Fruit fly (Drosophila melanogaster): Measurements from ENCODE around the gene Blos4.

The Blos4 gene

DNA sequence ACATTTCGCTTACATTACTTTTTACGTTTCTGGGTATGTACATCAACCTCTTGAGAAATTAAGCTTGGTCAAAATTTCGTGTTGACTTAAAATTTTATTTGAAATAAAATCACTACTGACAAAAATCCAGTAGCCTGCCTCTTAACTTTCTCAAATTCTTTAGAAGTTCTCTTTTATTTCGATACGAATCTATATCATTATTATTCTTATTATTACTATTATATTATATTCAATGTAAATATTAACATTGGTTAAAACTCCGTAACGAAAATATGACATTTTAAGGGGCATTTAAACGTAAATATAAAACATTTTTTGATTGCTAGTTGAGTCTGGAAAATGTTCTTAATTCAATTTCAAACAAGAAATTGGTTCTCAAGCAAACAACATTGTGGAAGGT, 7.5 kb downstream of the Blos4 start, which contains the start of gene OXA1L:
Gene OXA1L, minus strand, starts transcription at position 101 of the 400 bp plus-strand sequence.
- TF ChIP-seq Pif1B (GFP tag; optimal IDR thresholded peaks at IDR 0.05) (no peak), EcR (GFP tag; optimal IDR thresholded peaks at IDR 0.05) (no peak), CG15710 (tag; optimal IDR thresholded peaks at IDR 0.05) (no peak), CG14655 (GFP tag; optimal IDR thresholded peaks at IDR 0.05) (no peak), CG34367 (tag; optimal IDR thresholded peaks at IDR 0.05) (no peak), Pif1A (GFP tag; optimal IDR thresholded peaks at IDR 0.05) (no peak), D1 (tag; optimal IDR thresholded peaks at IDR 0.05) (no peak), CG8159 (tag; optimal IDR thresholded peaks at IDR 0.05) (no peak), CG13204 (GFP tag; optimal IDR thresholded peaks at IDR 0.05) (no peak), CG9948 (tag; optimal IDR thresholded peaks at IDR 0.05) (no peak), CG17806 (tag; optimal IDR thresholded peaks at IDR 0.05) (no peak), CG32121 (GFP tag; IDR thresholded peaks at IDR 0.05) (no peak), fd96Ca (GFP tag; IDR thresholded peaks at IDR 0.05) (no peak), CG10348 (GFP tag; IDR thresholded peaks at IDR 0.05) (no peak), CG12605 (GFP tag; IDR thresholded peaks at IDR 0.05) (no peak), CG4496 (GFP tag; IDR thresholded peaks at IDR 0.05) (no peak)

DNA sequence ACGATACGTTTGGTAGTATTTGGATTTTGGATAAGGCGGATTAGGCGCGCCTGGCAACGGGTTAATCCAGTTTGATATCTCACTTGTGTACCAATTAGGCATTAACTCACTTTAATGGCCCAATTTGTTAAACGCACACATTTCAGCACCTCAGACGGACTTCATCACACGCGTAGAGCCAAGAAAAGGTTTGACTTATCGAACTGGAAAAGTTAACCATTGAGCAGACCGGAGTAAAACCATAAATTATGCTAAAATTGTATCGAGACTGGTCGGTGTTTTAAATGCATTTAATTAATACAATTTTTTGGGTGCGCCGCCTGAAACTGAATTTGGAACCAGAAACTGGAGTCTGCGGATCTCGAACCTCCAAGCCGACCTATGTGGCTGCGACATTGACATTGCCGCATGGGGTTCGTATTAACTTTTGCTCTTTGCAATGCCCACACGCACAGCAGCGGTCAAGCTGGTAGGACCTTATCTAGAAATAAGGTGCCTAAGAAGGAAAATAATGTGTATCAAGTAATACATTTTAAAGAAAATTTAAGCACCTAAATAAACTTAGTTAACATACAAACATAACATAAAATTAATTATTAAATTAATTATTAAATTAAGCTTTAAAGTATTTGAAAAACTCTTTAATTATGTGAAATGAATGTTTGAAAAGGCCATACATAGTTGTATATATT, 10.3 kb downstream of the Blos4 start:
- TF ChIP-seq CG17806 (tag; optimal IDR thresholded peaks at IDR 0.05) (no peak), CG34367 (tag; optimal IDR thresholded peaks at IDR 0.05) (no peak), fd96Ca (GFP tag; IDR thresholded peaks at IDR 0.05) (no peak), gl (tag; optimal IDR thresholded peaks at IDR 0.05) (no peak), CG8301 (tag; optimal IDR thresholded peaks at IDR 0.05) (no peak), rn (GFP tag; IDR thresholded peaks at IDR 0.05) (no peak), CG12605 (GFP tag; IDR thresholded peaks at IDR 0.05) (no peak), Pif1B (GFP tag; optimal IDR thresholded peaks at IDR 0.05) (no peak), CG15710 (tag; optimal IDR thresholded peaks at IDR 0.05) (no peak), CG8159 (tag; optimal IDR thresholded peaks at IDR 0.05) (no peak), EcR (GFP tag; optimal IDR thresholded peaks at IDR 0.05) (no peak), D1 (tag; optimal IDR thresholded peaks at IDR 0.05) (no peak), Ets98B (GFP tag; IDR thresholded peaks at IDR 0.05) (no peak), CG4496 (GFP tag; IDR thresholded peaks at IDR 0.05) (no peak), CG9948 (tag; optimal IDR thresholded peaks at IDR 0.05) (no peak), CG10348 (GFP tag; IDR thresholded peaks at IDR 0.05) (no peak)

DNA sequence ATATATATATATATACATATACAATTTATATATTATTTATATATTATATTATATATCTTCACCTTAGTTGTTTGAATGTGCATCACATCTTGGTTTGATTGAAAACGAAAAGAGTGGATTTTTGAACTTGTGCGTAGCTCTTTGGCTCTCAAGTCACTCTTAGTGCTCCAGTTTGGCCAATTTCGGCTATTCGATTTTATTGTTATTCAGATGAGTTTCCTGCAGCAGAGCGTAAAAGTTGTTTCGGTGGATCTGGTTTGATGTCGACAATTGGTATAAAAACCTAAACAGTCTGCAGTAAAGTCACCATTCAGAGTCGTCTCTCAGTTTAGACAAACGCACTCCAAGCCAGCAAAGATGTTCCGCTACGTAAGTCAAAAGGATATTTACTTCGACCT, 10.8 kb downstream of the Blos4 start, which contains the start of gene Cpr67Fa1:
Gene Cpr67Fa1, plus strand, starts transcription at position 299 of the 398 bp plus-strand sequence.
- no peak for TF ChIP-seq CG34367 (tag; optimal IDR thresholded peaks at IDR 0.05)
- TF ChIP-seq CG15710 (tag; optimal IDR thresholded peaks at IDR 0.05), result no peak
- TF ChIP-seq CG10348 (GFP tag; IDR thresholded peaks at IDR 0.05), result no peak
- no peak for TF ChIP-seq Pif1B (GFP tag; optimal IDR thresholded peaks at IDR 0.05)
- TF ChIP-seq CG17806 (tag; optimal IDR thresholded peaks at IDR 0.05), result no peak
- TF ChIP-seq CG13204 (GFP tag; optimal IDR thresholded peaks at IDR 0.05), result no peak
- no peak for TF ChIP-seq CG9948 (tag; optimal IDR thresholded peaks at IDR 0.05)
- TF ChIP-seq rn (GFP tag; IDR thresholded peaks at IDR 0.05), result no peak
- no peak for TF ChIP-seq Pif1A (GFP tag; optimal IDR thresholded peaks at IDR 0.05)
- no peak for TF ChIP-seq D1 (tag; optimal IDR thresholded peaks at IDR 0.05)
- no peak for TF ChIP-seq fd96Ca (GFP tag; IDR thresholded peaks at IDR 0.05)
- no peak for TF ChIP-seq CG8301 (tag; optimal IDR thresholded peaks at IDR 0.05)
- TF ChIP-seq EcR (GFP tag; optimal IDR thresholded peaks at IDR 0.05), result no peak
- TF ChIP-seq Snoo (tag; optimal IDR thresholded peaks at IDR 0.05), result no peak
- no peak for TF ChIP-seq CG12605 (GFP tag; IDR thresholded peaks at IDR 0.05)
- TF ChIP-seq Ets98B (GFP tag; IDR thresholded peaks at IDR 0.05), result no peak
- no peak for TF ChIP-seq CG14655 (GFP tag; optimal IDR thresholded peaks at IDR 0.05)

DNA sequence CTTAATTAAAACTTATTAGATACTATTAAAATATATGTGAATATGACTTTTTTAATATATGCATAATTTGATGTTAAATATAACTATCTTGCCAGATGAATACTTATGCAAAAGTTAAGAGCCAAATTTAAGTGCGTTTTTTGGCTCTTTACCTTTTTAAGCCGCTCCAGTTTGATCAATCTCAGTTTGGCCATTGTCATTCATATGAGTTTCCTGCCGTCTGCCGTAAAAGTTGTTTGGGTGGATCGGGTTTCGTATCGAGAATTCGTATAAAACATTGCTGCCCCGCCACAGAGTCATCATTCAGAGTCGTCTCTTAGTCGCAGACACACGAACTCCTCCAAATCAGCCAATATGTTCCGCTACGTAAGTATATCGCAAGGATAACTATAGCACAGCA, 12.5 kb downstream of the Blos4 start, which contains the start of gene Cpr67Fa2:
Gene Cpr67Fa2, plus strand, starts transcription at position 301 of the 400 bp plus-strand sequence.
- TF ChIP-seq CG32121 (GFP tag; IDR thresholded peaks at IDR 0.05) (no peak), Pif1B (GFP tag; optimal IDR thresholded peaks at IDR 0.05) (no peak), CG17806 (tag; optimal IDR thresholded peaks at IDR 0.05) (no peak), rn (GFP tag; IDR thresholded peaks at IDR 0.05) (no peak), fd96Ca (GFP tag; IDR thresholded peaks at IDR 0.05) (no peak), D1 (tag; optimal IDR thresholded peaks at IDR 0.05) (no peak), CG15710 (tag; optimal IDR thresholded peaks at IDR 0.05) (no peak), CG14655 (GFP tag; optimal IDR thresholded peaks at IDR 0.05) (no peak), CG12605 (GFP tag; IDR thresholded peaks at IDR 0.05) (no peak), CG13204 (GFP tag; optimal IDR thresholded peaks at IDR 0.05) (no peak), CG8301 (tag; optimal IDR thresholded peaks at IDR 0.05) (no peak), EcR (GFP tag; optimal IDR thresholded peaks at IDR 0.05) (no peak), Ets98B (GFP tag; IDR thresholded peaks at IDR 0.05) (no peak)

DNA sequence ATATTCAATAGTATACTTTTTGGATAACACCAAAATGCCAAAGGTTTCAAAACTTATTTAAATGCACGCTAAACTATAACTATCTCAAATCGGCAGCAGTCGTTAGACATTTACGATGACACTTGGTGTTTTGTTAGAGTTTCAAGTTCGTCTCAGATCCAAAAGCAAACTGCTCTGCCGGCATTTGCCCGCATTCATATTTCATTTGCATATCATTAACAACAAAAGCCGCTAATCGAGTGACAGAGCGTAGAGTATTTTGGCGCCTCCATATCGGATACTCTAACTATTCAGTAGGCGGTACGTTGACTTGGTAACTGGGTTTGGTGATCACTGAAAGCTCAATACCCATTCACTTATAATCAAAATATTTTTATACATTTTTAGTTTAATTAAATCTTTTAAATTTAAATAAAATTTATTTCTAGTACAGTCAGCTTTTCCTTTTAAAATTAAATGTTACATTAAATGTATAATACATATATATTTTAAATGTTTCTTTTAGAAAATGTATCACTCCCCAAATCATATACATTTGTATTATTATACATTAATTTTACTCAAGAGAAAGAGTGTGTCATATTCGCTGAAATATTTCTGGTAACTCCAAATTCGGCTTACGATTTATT, 14.4 kb downstream of the Blos4 start:
- TF ChIP-seq CG15710 (tag; optimal IDR thresholded peaks at IDR 0.05), result no peak
- TF ChIP-seq EcR (GFP tag; optimal IDR thresholded peaks at IDR 0.05), result no peak
- no peak for TF ChIP-seq CG32121 (GFP tag; IDR thresholded peaks at IDR 0.05)
- TF ChIP-seq Snoo (tag; optimal IDR thresholded peaks at IDR 0.05), result no peak
- no peak for TF ChIP-seq CG13204 (GFP tag; optimal IDR thresholded peaks at IDR 0.05)
- no peak for TF ChIP-seq CG9948 (tag; optimal IDR thresholded peaks at IDR 0.05)
- no peak for TF ChIP-seq CG8159 (tag; optimal IDR thresholded peaks at IDR 0.05)
- no peak for TF ChIP-seq CG34367 (tag; optimal IDR thresholded peaks at IDR 0.05)
- TF ChIP-seq CG12605 (GFP tag; IDR thresholded peaks at IDR 0.05), result no peak
- TF ChIP-seq Pif1B (GFP tag; optimal IDR thresholded peaks at IDR 0.05), result no peak
- TF ChIP-seq D1 (tag; optimal IDR thresholded peaks at IDR 0.05), result no peak
- no peak for TF ChIP-seq Pif1A (GFP tag; optimal IDR thresholded peaks at IDR 0.05)
- no peak for TF ChIP-seq rn (GFP tag; IDR thresholded peaks at IDR 0.05)
- no peak for TF ChIP-seq fd96Ca (GFP tag; IDR thresholded peaks at IDR 0.05)
- no peak for TF ChIP-seq CG17806 (tag; optimal IDR thresholded peaks at IDR 0.05)

Data from whole organism, pupa.